Worm (Caenorhabditis elegans) whole organism, late embryonic: Measurements from ENCODE around the gene eif-3.L.

Experiments used
- lin-11 ChIP-seq: fragments of 200-800 bp; sonication (Bioruptor generic); optimal IDR thresholded peaks from 2 replicates; lab custom pipeline; 2018; ENCODE audit warnings: mild to moderate bottlenecking, missing genetic modification characterization, missing compliant biosample characterization
- pha-4 ChIP-seq: fragments of 150-350 bp; optimal IDR thresholded peaks from 2 replicates; lab custom pipeline; 2018; ENCODE audit warnings: missing biosample characterization, missing genetic modification reagents, missing genetic modification characterization
- pqm-1 ChIP-seq: sonication (generic microtip); optimal IDR thresholded peaks from 2 replicates; lab custom pipeline; 2016; ENCODE audit warnings: missing genetic modification characterization, missing compliant biosample characterization
- ztf-16 ChIP-seq: sonication (generic microtip); optimal IDR thresholded peaks from 2 replicates; lab custom pipeline; 2017; ENCODE audit warnings: missing genetic modification characterization, missing compliant biosample characterization

- TF ChIP-seq ztf-16 (tag; lab: Kevin White, UChicago): no peak
- TF ChIP-seq pha-4 (tag; lab: Kevin White, UChicago): no peak
- no peak for TF ChIP-seq lin-11
- no peak for TF ChIP-seq pqm-1 (tag; lab: Kevin White, UChicago)
These were observed 18.2 kb upstream of the eif-3.L start for ce11 chrII:5640362-5641079.
